Worm (Caenorhabditis elegans): ENCODE data around the gene F16G10.5.

DNA sequence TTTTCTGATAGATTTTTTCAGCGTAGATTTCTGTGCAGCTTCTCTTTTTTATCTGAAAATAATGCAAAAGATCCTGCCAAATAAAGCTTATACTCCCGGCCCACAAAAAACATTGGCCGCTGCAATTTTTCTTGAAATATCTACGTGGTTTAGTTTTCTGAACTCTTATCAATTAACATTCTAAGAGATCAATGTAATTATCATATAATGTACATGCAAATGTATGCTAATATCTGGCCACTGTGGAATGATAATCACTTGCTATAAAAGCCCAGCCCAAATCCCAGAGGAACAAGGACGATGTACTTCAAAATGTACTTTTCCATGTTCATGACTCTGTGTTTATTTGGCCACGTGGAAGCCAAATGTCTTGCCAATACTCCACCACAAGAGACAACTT is 12.6 kb upstream of the F16G10.5 start, which contains the start of gene F43C11.2:
- no peak for TF ChIP-seq atf-7 (tag; optimal IDR thresholded peaks at IDR 0.05)
- TF ChIP-seq mxl-1 (tag; optimal IDR thresholded peaks at IDR 0.05): no peak
- TF ChIP-seq attf-3 (GFP tag; conservative IDR thresholded peaks at IDR 0.05): no peak
- no peak for TF ChIP-seq madf-3 (GFP tag; IDR thresholded peaks at IDR 0.05)
- no peak for TF ChIP-seq sea-2 (GFP tag; IDR thresholded peaks at IDR 0.05)
- TF ChIP-seq C06A6.2 (GFP tag; conservative IDR thresholded peaks at IDR 0.05): no peak
- no peak for TF ChIP-seq F49E8.2 (tag; optimal IDR thresholded peaks at IDR 0.05; ENCODE audit: insufficient read depth)
- no peak for TF ChIP-seq madf-10 (tag; optimal IDR thresholded peaks at IDR 0.05)
- TF ChIP-seq him-1 (tag; optimal IDR thresholded peaks at IDR 0.05): no peak
- TF ChIP-seq Y53G8AR.9 (GFP tag; conservative IDR thresholded peaks at IDR 0.05): no peak
- no peak for TF ChIP-seq madf-8 (GFP tag; conservative IDR thresholded peaks at IDR 0.05)
- no peak for TF ChIP-seq F57A8.1 (GFP tag; optimal IDR thresholded peaks at IDR 0.05)
- no peak for TF ChIP-seq let-607 (tag; optimal IDR thresholded peaks at IDR 0.05)
